Fruit fly (Drosophila melanogaster): ENCODE data around the gene ATP7.
A peak's percentile ranks its signal among the peaks of the same experiment; 100 is the strongest.

Gene ATP7

dm6 chrX:11817183-11817972 is 37.4 kb upstream of the ATP7 start (continued):
- TF ChIP-seq Sox15 (GFP tag; optimal IDR thresholded peaks at IDR 0.05) (no peak), Eip75B (GFP tag; optimal IDR thresholded peaks at IDR 0.05) (no peak), Ets21C (GFP tag; optimal IDR thresholded peaks at IDR 0.05) (no peak), CG6276 (GFP tag; optimal IDR thresholded peaks at IDR 0.05) (no peak), CG6163 (GFP tag; IDR thresholded peaks at IDR 0.05) (peak; percentile 79), svp (GFP tag) (peak; percentile 23), CG7368 (GFP tag; optimal IDR thresholded peaks at IDR 0.05) (no peak), spab (GFP tag; optimal IDR thresholded peaks at IDR 0.05) (no peak), CG16779 (tag; optimal IDR thresholded peaks at IDR 0.05) (peak; percentile 2)

- TF ChIP-seq CG6163 (GFP tag; IDR thresholded peaks at IDR 0.05): peak; percentile 96
- TF ChIP-seq spab (GFP tag; optimal IDR thresholded peaks at IDR 0.05): peak; percentile 77
- peak; percentile 59 for TF ChIP-seq Blimp-1 (GFP tag; optimal IDR thresholded peaks at IDR 0.05)
- peak; percentile 89 for TF ChIP-seq CG10669 (GFP tag; optimal IDR thresholded peaks at IDR 0.05)
- TF ChIP-seq dsx (GFP tag; optimal IDR thresholded peaks at IDR 0.05; ENCODE audit: poor library complexity, severe bottlenecking): peak; percentile 85
- TF ChIP-seq Gug (GFP tag; IDR thresholded peaks at IDR 0.05): peak; percentile 95
- TF ChIP-seq Hr4 (GFP tag; optimal IDR thresholded peaks at IDR 0.05): peak; percentile 98
- peak; percentile 90 for TF ChIP-seq Ets96B (tag; optimal IDR thresholded peaks at IDR 0.05)
- TF ChIP-seq Ets21C (GFP tag; optimal IDR thresholded peaks at IDR 0.05): peak; percentile 85
- peak; percentile 67 to 91 for TF ChIP-seq salr (GFP tag; optimal IDR thresholded peaks at IDR 0.05)
- peak; percentile 87 for TF ChIP-seq CG16779 (tag; optimal IDR thresholded peaks at IDR 0.05)
- peak; percentile 98 for TF ChIP-seq Eip78C (GFP tag)
- TF ChIP-seq dac (GFP tag; optimal IDR thresholded peaks at IDR 0.05): peak; percentile 93
- TF ChIP-seq CG3032 (tag; optimal IDR thresholded peaks at IDR 0.05): peak; percentile 82
- TF ChIP-seq CG6808 (GFP tag; optimal IDR thresholded peaks at IDR 0.05): peak; percentile 77
- TF ChIP-seq fd85E (GFP tag; optimal IDR thresholded peaks at IDR 0.05): peak; percentile 66
- peak; percentile 97 for TF ChIP-seq CG32006 (GFP tag; optimal IDR thresholded peaks at IDR 0.05)
- peak; percentile 90 for TF ChIP-seq CG34406 (GFP tag; optimal IDR thresholded peaks at IDR 0.05)
- peak; percentile 84 for TF ChIP-seq CG8319 (GFP tag; optimal IDR thresholded peaks at IDR 0.05)
- peak; percentile 89 for TF ChIP-seq CG31627 (GFP tag; optimal IDR thresholded peaks at IDR 0.05)
- peak; percentile 94 for TF ChIP-seq lz (GFP tag; optimal IDR thresholded peaks at IDR 0.05)
- peak; percentile 70 to 83 for TF ChIP-seq ss (GFP tag; optimal IDR thresholded peaks at IDR 0.05)
- peak; percentile 94 for TF ChIP-seq CG11762 (GFP tag; optimal IDR thresholded peaks at IDR 0.05; ENCODE audit: insufficient read depth)
- peak; percentile 91 for TF ChIP-seq Hr39 (GFP tag; optimal IDR thresholded peaks at IDR 0.05)
- TF ChIP-seq OdsH (GFP tag; optimal IDR thresholded peaks at IDR 0.05): peak; percentile 95
- TF ChIP-seq CG11294 (GFP tag; IDR thresholded peaks at IDR 0.05): peak; percentile 95
- TF ChIP-seq fd59A (GFP tag; optimal IDR thresholded peaks at IDR 0.05): peak; percentile 83
- TF ChIP-seq CG1621 (tag; optimal IDR thresholded peaks at IDR 0.05): peak; percentile 87
- peak; percentile 98 for TF ChIP-seq CG8119 (GFP tag; IDR thresholded peaks at IDR 0.05)
- peak; percentile 92 for TF ChIP-seq vri (GFP tag; optimal IDR thresholded peaks at IDR 0.05)
- TF ChIP-seq CG6854 (GFP tag; optimal IDR thresholded peaks at IDR 0.05): peak; percentile 73
- peak; percentile 93 for TF ChIP-seq acj6 (GFP tag; optimal IDR thresholded peaks at IDR 0.05)
- TF ChIP-seq CG7368 (GFP tag; optimal IDR thresholded peaks at IDR 0.05): peak; percentile 93
- peak; percentile 88 for TF ChIP-seq CG8632 (GFP tag; optimal IDR thresholded peaks at IDR 0.05)
- TF ChIP-seq CG10631 (GFP tag; optimal IDR thresholded peaks at IDR 0.05): peak; percentile 92
- TF ChIP-seq CG4318 (GFP tag; optimal IDR thresholded peaks at IDR 0.05): peak; percentile 95
- TF ChIP-seq CG3919 (GFP tag; optimal IDR thresholded peaks at IDR 0.05): peak; percentile 93
- peak; percentile 94 for TF ChIP-seq esn (GFP tag; optimal IDR thresholded peaks at IDR 0.05)
- TF ChIP-seq Sox102F (GFP tag; optimal IDR thresholded peaks at IDR 0.05): peak; percentile 94
- peak; percentile 95 for TF ChIP-seq Met (GFP tag; optimal IDR thresholded peaks at IDR 0.05)
- TF ChIP-seq svp (GFP tag): peak; percentile 96
- TF ChIP-seq Eip93F (GFP tag; optimal IDR thresholded peaks at IDR 0.05): peak; percentile 60
- peak; percentile 97 for TF ChIP-seq CG6276 (GFP tag; optimal IDR thresholded peaks at IDR 0.05)
Observed at dm6 chrX:11818047-11818766, 36.6 kb upstream of the ATP7 start.

Measured in whole organism, prepupa.